Fruit fly (Drosophila melanogaster) whole organism, embryonic: ENCODE data around the gene Nin.

Experiments used
- Bteb2 ChIP-seq: fragments of 200-800 bp; sonication (Bioruptor generic); optimal IDR thresholded peaks from 2 replicates; lab custom pipeline; 2016; ENCODE audit warnings: missing biosample characterization, missing genetic modification characterization
- CG10267 ChIP-seq: fragments of 200-800 bp; sonication (Bioruptor generic); optimal IDR thresholded peaks from 2 replicates; lab custom pipeline; 2018; ENCODE audit warnings: missing biosample characterization, mild to moderate bottlenecking, missing genetic modification characterization, moderate library complexity
- CG13424 ChIP-seq: fragments of 200-800 bp; sonication (Bioruptor generic); optimal IDR thresholded peaks from 2 replicates; lab custom pipeline; 2019; ENCODE audit warnings: missing biosample characterization, mild to moderate bottlenecking, missing genetic modification characterization, moderate library complexity
- CG16779 ChIP-seq: fragments of 200-800 bp; sonication (Bioruptor generic); IDR thresholded peaks from 2 replicates; pipeline ENCODE4 v1.3.6; 2022; ENCODE audit warnings: missing biosample characterization, missing genetic modification characterization
- CG17186 ChIP-seq: fragments of 200-800 bp; sonication (Bioruptor generic); optimal IDR thresholded peaks from 3 replicates; lab custom pipeline; 2017; ENCODE audit warnings: missing biosample characterization, missing genetic modification reagents, missing genetic modification characterization
- CG17328 ChIP-seq: fragments of 200-800 bp; sonication (Bioruptor generic); IDR thresholded peaks from 2 replicates; pipeline ENCODE4 v1.3.6; 2022; ENCODE audit warnings: missing biosample characterization, missing genetic modification characterization
- CG18262 ChIP-seq: fragments of 200-800 bp; optimal IDR thresholded peaks from 3 replicates; lab custom pipeline; 2019; ENCODE audit warnings: missing biosample characterization, mild to moderate bottlenecking, missing genetic modification characterization, moderate library complexity
- CG18476 ChIP-seq: fragments of 200-800 bp; sonication (Bioruptor generic); optimal IDR thresholded peaks from 2 replicates; lab custom pipeline; 2016; ENCODE audit warnings: missing biosample characterization, mild to moderate bottlenecking, missing genetic modification characterization
- CG18619 ChIP-seq: fragments of 200-800 bp; sonication (Bioruptor generic); optimal IDR thresholded peaks from 3 replicates; lab custom pipeline; 2017; ENCODE audit warnings: missing biosample characterization, mild to moderate bottlenecking, missing genetic modification characterization
- CG2199 ChIP-seq: fragments of 200-800 bp; sonication (Bioruptor generic); IDR thresholded peaks from 3 replicates; pipeline ENCODE4 v1.3.6; 2022; ENCODE audit warnings: missing biosample characterization, missing genetic modification characterization
- CG30020 ChIP-seq: fragments of 200-800 bp; optimal IDR thresholded peaks from 2 replicates; lab custom pipeline; 2019; ENCODE audit warnings: missing biosample characterization, mild to moderate bottlenecking, missing genetic modification characterization, moderate library complexity
- CG3065 ChIP-seq: fragments of 200-800 bp; sonication (Bioruptor generic); optimal IDR thresholded peaks from 2 replicates; lab custom pipeline; 2016; ENCODE audit warnings: missing biosample characterization, missing genetic modification characterization
- CG31224 ChIP-seq: fragments of 200-800 bp; sonication (Bioruptor generic); IDR thresholded peaks from 2 replicates; pipeline ENCODE4 v1.3.6; 2022; ENCODE audit warnings: missing biosample characterization, missing genetic modification characterization
- CG4328 ChIP-seq: fragments of 200-800 bp; sonication (Bioruptor generic); optimal IDR thresholded peaks from 3 replicates; lab custom pipeline; 2017; ENCODE audit warnings: missing biosample characterization, missing genetic modification reagents, missing genetic modification characterization
- CG4360 ChIP-seq: fragments of 200-800 bp; sonication (Bioruptor generic); IDR thresholded peaks from 2 replicates; pipeline ENCODE4 v1.3.6; 2022; ENCODE audit warnings: missing biosample characterization, missing genetic modification characterization
- CG6689 ChIP-seq: fragments of 200-800 bp; sonication (Bioruptor generic); IDR thresholded peaks from 2 replicates; pipeline ENCODE4 v1.3.6; 2022; ENCODE audit warnings: missing biosample characterization, missing genetic modification characterization
- CG8089 ChIP-seq: fragments of 200-800 bp; sonication (Bioruptor generic); optimal IDR thresholded peaks from 3 replicates; lab custom pipeline; 2016; ENCODE audit warnings: missing biosample characterization, missing genetic modification characterization
- CG8924 ChIP-seq: fragments of 200-800 bp; optimal IDR thresholded peaks from 3 replicates; lab custom pipeline; 2019; ENCODE audit warnings: missing biosample characterization, mild to moderate bottlenecking, missing genetic modification characterization, moderate library complexity
- CG9932 ChIP-seq: fragments of 200-800 bp; sonication (Bioruptor generic); IDR thresholded peaks from 2 replicates; pipeline ENCODE4 v1.3.6; 2022; ENCODE audit warnings: missing biosample characterization, missing genetic modification characterization
- D19B ChIP-seq: fragments of 200-800 bp; sonication (Bioruptor generic); optimal IDR thresholded peaks from 2 replicates; lab custom pipeline; 2017; ENCODE audit warnings: missing biosample characterization, mild to moderate bottlenecking, missing genetic modification characterization
- Fer1 ChIP-seq: fragments of 200-800 bp; sonication (Bioruptor generic); optimal IDR thresholded peaks from 2 replicates; lab custom pipeline; 2017; ENCODE audit warnings: missing biosample characterization, mild to moderate bottlenecking, missing genetic modification characterization
- HHEX ChIP-seq: fragments of 200-800 bp; sonication (Bioruptor generic); optimal IDR thresholded peaks from 3 replicates; lab custom pipeline; 2017; ENCODE audit warnings: missing biosample characterization, mild to moderate bottlenecking, missing genetic modification characterization, missing genetic modification reagents
- HLH4C ChIP-seq: fragments of 200-800 bp; sonication (Bioruptor generic); IDR thresholded peaks from 3 replicates; pipeline ENCODE4 v1.3.6; 2022; ENCODE audit warnings: missing biosample characterization, missing genetic modification characterization; ENCODE audit not compliant: partially characterized antibody
- HLH54F ChIP-seq: fragments of 200-800 bp; sonication (Bioruptor generic); optimal IDR thresholded peaks from 3 replicates; lab custom pipeline; 2016; ENCODE audit warnings: missing biosample characterization, missing genetic modification characterization
- Hmr ChIP-seq: fragments of 200-800 bp; sonication (Bioruptor generic); optimal IDR thresholded peaks from 3 replicates; lab custom pipeline; 2017; ENCODE audit warnings: mild to moderate bottlenecking, missing biosample characterization, missing genetic modification reagents, missing genetic modification characterization
- Hr39 ChIP-seq: fragments of >200 bp; optimal IDR thresholded peaks from 2 replicates; lab custom pipeline; 2017
- Lim3 ChIP-seq: fragments of 200-800 bp; sonication (Bioruptor generic); IDR thresholded peaks from 2 replicates; pipeline ENCODE4 v1.3.6; 2022; ENCODE audit warnings: missing biosample characterization, missing genetic modification characterization
- MTF-1 ChIP-seq: fragments of 200-800 bp; sonication (Bioruptor generic); optimal IDR thresholded peaks from 2 replicates; lab custom pipeline; 2018; ENCODE audit warnings: missing biosample characterization, mild to moderate bottlenecking, missing genetic modification characterization, borderline replicate concordance
- Mrtf ChIP-seq: fragments of 200-800 bp; sonication (Bioruptor generic); IDR thresholded peaks from 3 replicates; pipeline ENCODE4 v1.3.6; 2022; ENCODE audit warnings: missing biosample characterization, missing genetic modification characterization
- NfI ChIP-seq: fragments of 200-800 bp; sonication (Bioruptor generic); optimal IDR thresholded peaks from 3 replicates; lab custom pipeline; 2018; ENCODE audit warnings: missing biosample characterization, mild to moderate bottlenecking, missing genetic modification characterization, moderate library complexity
- Optix ChIP-seq: fragments of 200-800 bp; sonication (Bioruptor generic); IDR thresholded peaks from 3 replicates; pipeline ENCODE4 v1.3.6; 2022; ENCODE audit warnings: missing biosample characterization, missing genetic modification characterization
- Side ChIP-seq: fragments of 200-800 bp; sonication (Bioruptor generic); optimal IDR thresholded peaks from 2 replicates; lab custom pipeline; 2016; ENCODE audit warnings: missing biosample characterization, missing genetic modification characterization
- Taf1 ChIP-seq: fragments of 200-800 bp; sonication (Bioruptor generic); IDR thresholded peaks from 2 replicates; pipeline ENCODE4 v1.3.6; 2022; ENCODE audit warnings: missing biosample characterization, missing genetic modification characterization
- Vsx1 ChIP-seq: fragments of 200-800 bp; sonication (Bioruptor generic); optimal IDR thresholded peaks from 2 replicates; lab custom pipeline; 2017; ENCODE audit warnings: missing biosample characterization, mild to moderate bottlenecking, missing genetic modification characterization, missing genetic modification reagents
- aop ChIP-seq: fragments of 200-800 bp; sonication (Bioruptor generic); IDR thresholded peaks from 2 replicates; pipeline ENCODE4 v1.3.6; 2022; ENCODE audit warnings: missing biosample characterization, missing genetic modification characterization
- bsh ChIP-seq, 2 experiments: fragments of 200-800 bp; sonication (Bioruptor generic); optimal IDR thresholded peaks; 2 replicates each; lab custom pipeline; 2017 to 2018; ENCODE audit warnings: mild to moderate bottlenecking in 2 of 2, missing biosample characterization in 2 of 2, missing genetic modification characterization in 2 of 2, moderate library complexity in 1 of 2
- cg ChIP-seq: fragments of 200-800 bp; sonication (Bioruptor generic); optimal IDR thresholded peaks from 3 replicates; lab custom pipeline; 2019; ENCODE audit warnings: missing biosample characterization, mild to moderate bottlenecking, missing genetic modification characterization, moderate library complexity
- dan ChIP-seq: fragments of 200-800 bp; sonication (Bioruptor generic); IDR thresholded peaks from 2 replicates; pipeline ENCODE4 v1.3.6; 2022; ENCODE audit warnings: missing biosample characterization, missing genetic modification characterization
- dysf ChIP-seq: fragments of 200-800 bp; sonication (Bioruptor generic); IDR thresholded peaks from 3 replicates; pipeline ENCODE4 v1.3.6; 2022; ENCODE audit warnings: missing biosample characterization, missing genetic modification characterization
- fd96Cb ChIP-seq: fragments of 200-800 bp; sonication (Bioruptor generic); optimal IDR thresholded peaks from 2 replicates; lab custom pipeline; 2018; ENCODE audit warnings: missing biosample characterization, mild to moderate bottlenecking, missing genetic modification characterization, moderate library complexity
- gcm ChIP-seq: fragments of 200-800 bp; sonication (Bioruptor generic); optimal IDR thresholded peaks from 2 replicates; lab custom pipeline; 2019; ENCODE audit warnings: missing biosample characterization, mild to moderate bottlenecking, missing genetic modification characterization, moderate library complexity
- gem ChIP-seq: fragments of 200-800 bp; sonication (Bioruptor generic); optimal IDR thresholded peaks from 2 replicates; lab custom pipeline; 2019; ENCODE audit warnings: missing biosample characterization, mild to moderate bottlenecking, missing genetic modification characterization, moderate library complexity
- gt ChIP-seq: fragments of 200-800 bp; sonication (Bioruptor generic); IDR thresholded peaks from 2 replicates; pipeline ENCODE4 v1.3.6; 2022; ENCODE audit warnings: missing biosample characterization, missing genetic modification characterization
- hth ChIP-seq: fragments of >200 bp; optimal IDR thresholded peaks from 2 replicates; lab custom pipeline; 2017; ENCODE audit warnings: inconsistent platforms
- kni ChIP-seq: fragments of 200-800 bp; sonication (Bioruptor generic); optimal IDR thresholded peaks from 3 replicates; lab custom pipeline; 2017; ENCODE audit warnings: mild to moderate bottlenecking, missing biosample characterization, missing genetic modification reagents, missing genetic modification characterization
- luna ChIP-seq: fragments of 200-800 bp; sonication (Bioruptor generic); optimal IDR thresholded peaks from 2 replicates; lab custom pipeline; 2016; ENCODE audit warnings: missing biosample characterization, missing genetic modification characterization
- nom ChIP-seq: fragments of 200-800 bp; sonication (Bioruptor generic); optimal IDR thresholded peaks from 2 replicates; lab custom pipeline; 2017; ENCODE audit warnings: missing biosample characterization, missing genetic modification characterization, mild to moderate bottlenecking, moderate library complexity, missing genetic modification reagents
- pho ChIP-seq: fragments of 200-800 bp; sonication (Bioruptor generic); optimal IDR thresholded peaks from 2 replicates; lab custom pipeline; 2016; ENCODE audit warnings: missing biosample characterization, missing genetic modification characterization
- stwl ChIP-seq: fragments of 200-800 bp; sonication (Bioruptor generic); optimal IDR thresholded peaks from 3 replicates; lab custom pipeline; 2018; ENCODE audit warnings: missing biosample characterization, mild to moderate bottlenecking, missing genetic modification characterization, moderate library complexity
- tgo ChIP-seq: fragments of 200-800 bp; sonication (Bioruptor generic); IDR thresholded peaks from 3 replicates; pipeline ENCODE4 v1.3.6; 2022; ENCODE audit warnings: missing biosample characterization, missing genetic modification characterization
- usp ChIP-seq: fragments of >200 bp; optimal IDR thresholded peaks from 2 replicates; lab custom pipeline; 2017; ENCODE audit warnings: missing biosample characterization, missing genetic modification characterization
- zfh2 ChIP-seq: fragments of 200-800 bp; sonication (Bioruptor generic); optimal IDR thresholded peaks from 2 replicates; lab custom pipeline; 2016; ENCODE audit warnings: missing biosample characterization, missing genetic modification characterization

The Nin gene

DNA sequence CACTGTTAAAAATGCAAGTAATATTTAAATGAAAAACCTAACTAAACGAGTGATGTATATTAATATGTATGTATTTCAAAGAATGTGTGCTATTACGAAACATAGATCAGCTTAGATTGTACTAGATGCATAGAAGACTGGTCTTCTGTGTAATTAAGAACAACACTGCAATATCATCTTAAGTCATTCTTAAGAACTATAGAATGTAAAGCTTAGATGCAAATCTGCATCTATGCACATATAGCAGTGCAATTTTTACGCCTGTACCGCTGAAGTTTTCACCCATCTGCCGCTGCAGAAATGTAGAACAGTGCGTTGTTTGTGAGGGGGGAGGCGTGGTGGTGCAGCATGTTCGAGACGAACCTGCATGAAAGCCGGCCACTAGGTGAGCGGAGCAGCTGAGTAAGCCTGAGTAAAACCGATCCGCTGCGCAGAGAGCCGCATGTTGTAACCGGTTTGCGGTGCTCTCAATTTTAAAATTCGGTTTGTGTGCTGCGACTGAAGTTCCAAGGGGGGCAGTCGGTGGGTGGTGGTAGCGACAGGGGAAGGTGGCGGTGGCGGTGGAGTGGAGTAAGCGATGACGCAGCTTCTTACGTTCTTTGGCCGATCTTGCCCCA is 18.4 kb upstream of the Nin start (continued):
- no peak for TF ChIP-seq dysf
- no peak for TF ChIP-seq CG18619 (GFP tag; lab: Kevin White, UChicago)
- TF ChIP-seq aop (GFP tag; lab: Robert Waterston, UW) = no peak
- peak; percentile 30 for TF ChIP-seq CG10267
- TF ChIP-seq Side (GFP tag; lab: Kevin White, UChicago) = no peak
- TF ChIP-seq tgo (GFP tag; lab: Robert Waterston, UW) = no peak
- no peak for TF ChIP-seq CG18476
- TF ChIP-seq CG17328 (GFP tag; lab: Robert Waterston, UW) = no peak
- no peak for TF ChIP-seq pho
- no peak for TF ChIP-seq Vsx1 (GFP tag; lab: Kevin White, UChicago)
- no peak for TF ChIP-seq usp (GFP tag; lab: Kevin White, UChicago)
- no peak for TF ChIP-seq Fer1 (GFP tag; lab: Kevin White, UChicago)
- TF ChIP-seq NfI (GFP tag; lab: Kevin White, UChicago) = no peak
- no peak for TF ChIP-seq CG30020 (tag; lab: Kevin White, UChicago)
- TF ChIP-seq nom (GFP tag; lab: Kevin White, UChicago) = peak; percentile 79
- no peak for TF ChIP-seq Taf1 (GFP tag; lab: Robert Waterston, UW)
- peak; percentile 11 for TF ChIP-seq CG13424 (tag; lab: Kevin White, UChicago)
- TF ChIP-seq CG6689 (GFP tag; lab: Robert Waterston, UW) = no peak
- no peak for TF ChIP-seq CG16779 (GFP tag; lab: Robert Waterston, UW)
- no peak for TF ChIP-seq CG17186 (GFP tag; lab: Kevin White, UChicago)
- TF ChIP-seq HLH54F (GFP tag; lab: Kevin White, UChicago) = no peak
- TF ChIP-seq D19B = no peak
- peak; percentile 8 for TF ChIP-seq cg (GFP tag; lab: Kevin White, UChicago)
- TF ChIP-seq CG4360 (GFP tag; lab: Robert Waterston, UW) = no peak
- TF ChIP-seq Hmr = no peak
- TF ChIP-seq gt = no peak
- no peak for TF ChIP-seq CG2199 (GFP tag; lab: Robert Waterston, UW)
- no peak for TF ChIP-seq hth
- no peak for TF ChIP-seq zfh2 (GFP tag; lab: Kevin White, UChicago)
- TF ChIP-seq Bteb2 = no peak
- TF ChIP-seq MTF-1 (GFP tag; lab: Kevin White, UChicago) = no peak
- no peak for TF ChIP-seq CG31224 (GFP tag; lab: Robert Waterston, UW)
- TF ChIP-seq CG9932 (GFP tag; lab: Robert Waterston, UW) = no peak
- no peak for TF ChIP-seq CG4328 (GFP tag; lab: Kevin White, UChicago)
- TF ChIP-seq luna (GFP tag; lab: Kevin White, UChicago) = no peak
- peak; percentile 76 to 87 for TF ChIP-seq bsh (GFP tag; optimal IDR thresholded peaks at IDR 0.05; lab: Kevin White, UChicago)
- TF ChIP-seq Optix = no peak
- no peak for TF ChIP-seq gcm (GFP tag; lab: Kevin White, UChicago)
- no peak for TF ChIP-seq Hr39 (lab: Kevin White, UChicago)
- TF ChIP-seq CG8089 (GFP tag; lab: Kevin White, UChicago) = no peak
- TF ChIP-seq stwl (tag; lab: Kevin White, UChicago) = no peak
- no peak for TF ChIP-seq HHEX (GFP tag; lab: Kevin White, UChicago)
- TF ChIP-seq HLH4C (GFP tag; lab: Robert Waterston, UW) = no peak
- peak; percentile 51 for TF ChIP-seq fd96Cb (tag; lab: Kevin White, UChicago)
- TF ChIP-seq dan = no peak
- TF ChIP-seq gem (tag; lab: Kevin White, UChicago) = peak; percentile 57
- no peak for TF ChIP-seq Lim3 (GFP tag; lab: Robert Waterston, UW)
- peak; percentile 72 for TF ChIP-seq kni (GFP tag; lab: Kevin White, UChicago)
- TF ChIP-seq Mrtf (GFP tag; lab: Robert Waterston, UW) = peak; percentile 30; the same call in 1 of the 3 replicates
- no peak for TF ChIP-seq CG3065 (GFP tag; lab: Kevin White, UChicago)
- peak; percentile 20 for TF ChIP-seq CG8924 (tag; lab: Kevin White, UChicago)
- TF ChIP-seq CG18262 = peak; percentile 72
